Fruit fly (Drosophila melanogaster) whole organism, embryonic: ENCODE measurements around the gene CG42240.

Experiments
- CG13424 ChIP-seq: fragments of 200-800 bp; sonication (Bioruptor generic); optimal IDR thresholded peaks from 2 replicates; lab custom pipeline; 2019; ENCODE audit warnings: missing biosample characterization, mild to moderate bottlenecking, missing genetic modification characterization, moderate library complexity
- CG14441 ChIP-seq: fragments of 200-800 bp; sonication (Bioruptor generic); IDR thresholded peaks from 2 replicates; pipeline ENCODE4 v1.3.6; 2022; ENCODE audit warnings: missing biosample characterization, missing genetic modification characterization
- CG14710 ChIP-seq: fragments of 200-800 bp; sonication (Bioruptor generic); optimal IDR thresholded peaks from 3 replicates; lab custom pipeline; 2019; ENCODE audit warnings: missing biosample characterization, mild to moderate bottlenecking, missing genetic modification characterization, moderate library complexity
- CG1529 ChIP-seq: fragments of 200-800 bp; sonication (Bioruptor generic); optimal IDR thresholded peaks from 3 replicates; lab custom pipeline; 2018; ENCODE audit warnings: missing biosample characterization, missing genetic modification characterization
- CG15696 ChIP-seq: fragments of 200-800 bp; sonication (Bioruptor generic); optimal IDR thresholded peaks from 2 replicates; lab custom pipeline; 2019; ENCODE audit warnings: missing biosample characterization, mild to moderate bottlenecking, missing genetic modification characterization, moderate library complexity
- CG18011 ChIP-seq: fragments of 200-800 bp; sonication (Bioruptor generic); optimal IDR thresholded peaks from 2 replicates; lab custom pipeline; 2017; ENCODE audit warnings: missing biosample characterization, missing genetic modification characterization, mild to moderate bottlenecking, moderate library complexity, missing genotype
- CG2712 ChIP-seq: fragments of 200-800 bp; optimal IDR thresholded peaks from 3 replicates; lab custom pipeline; 2019; ENCODE audit warnings: missing biosample characterization, mild to moderate bottlenecking, missing genetic modification characterization, moderate library complexity
- CG31224 ChIP-seq: fragments of 200-800 bp; sonication (Bioruptor generic); IDR thresholded peaks from 2 replicates; pipeline ENCODE4 v1.3.6; 2022; ENCODE audit warnings: missing biosample characterization, missing genetic modification characterization
- CG3995 ChIP-seq: fragments of 200-800 bp; sonication (Bioruptor generic); optimal IDR thresholded peaks from 3 replicates; lab custom pipeline; 2016; ENCODE audit warnings: missing biosample characterization, missing genetic modification characterization
- CG4282 ChIP-seq: fragments of 200-800 bp; sonication (Bioruptor generic); optimal IDR thresholded peaks from 2 replicates; lab custom pipeline; 2016; ENCODE audit warnings: missing biosample characterization, missing genetic modification characterization
- CG4360 ChIP-seq: fragments of 200-800 bp; sonication (Bioruptor generic); IDR thresholded peaks from 2 replicates; pipeline ENCODE4 v1.3.6; 2022; ENCODE audit warnings: missing biosample characterization, missing genetic modification characterization
- CG4854 ChIP-seq: fragments of 200-800 bp; sonication (Bioruptor generic); optimal IDR thresholded peaks from 2 replicates; lab custom pipeline; 2016; ENCODE audit warnings: missing biosample characterization, missing genetic modification characterization, inconsistent platforms
- CG6854 ChIP-seq: fragments of 200-800 bp; sonication (Bioruptor generic); optimal IDR thresholded peaks from 3 replicates; lab custom pipeline; 2017; ENCODE audit warnings: missing biosample characterization, mild to moderate bottlenecking, missing genetic modification characterization
- CG7963 ChIP-seq: fragments of 200-800 bp; sonication (Bioruptor generic); IDR thresholded peaks from 3 replicates; pipeline ENCODE4 v1.3.6; 2022; ENCODE audit warnings: missing biosample characterization, missing genetic modification characterization; ENCODE audit not compliant: partially characterized antibody
- CG9876 ChIP-seq: fragments of 200-800 bp; sonication (Bioruptor generic); optimal IDR thresholded peaks from 2 replicates; lab custom pipeline; 2016; ENCODE audit warnings: missing biosample characterization, missing genetic modification characterization
- Chrac-16 ChIP-seq: fragments of 200-800 bp; sonication (Bioruptor generic); optimal IDR thresholded peaks from 3 replicates; lab custom pipeline; 2016; ENCODE audit warnings: missing biosample characterization, missing genetic modification characterization
- CkIIα-i1 ChIP-seq: fragments of 200-800 bp; sonication (Bioruptor generic); IDR thresholded peaks from 2 replicates; pipeline ENCODE4 v1.3.6; 2022; ENCODE audit warnings: missing biosample characterization, missing genetic modification characterization
- E2f2 ChIP-seq: fragments of 200-800 bp; sonication (Bioruptor generic); IDR thresholded peaks from 2 replicates; pipeline ENCODE4 v1.3.6; 2022; ENCODE audit warnings: missing biosample characterization, missing genetic modification characterization
- Ets65A ChIP-seq: fragments of 200-800 bp; sonication (Bioruptor generic); peaks from one replicate; lab custom pipeline; 2016; ENCODE audit warnings: missing biosample characterization, missing genetic modification characterization
- Fer3 ChIP-seq: fragments of 200-800 bp; sonication (Bioruptor generic); optimal IDR thresholded peaks from 2 replicates; lab custom pipeline; 2018; ENCODE audit warnings: missing biosample characterization, mild to moderate bottlenecking, missing genetic modification characterization, moderate library complexity
- Gsc ChIP-seq: fragments of 200-800 bp; sonication (Bioruptor generic); IDR thresholded peaks from 2 replicates; pipeline ENCODE4 v1.3.6; 2022; ENCODE audit warnings: missing biosample characterization, missing genetic modification characterization
- Hand ChIP-seq: fragments of 200-800 bp; sonication (Bioruptor generic); optimal IDR thresholded peaks from 2 replicates; lab custom pipeline; 2017; ENCODE audit warnings: mild to moderate bottlenecking, missing biosample characterization, missing genetic modification reagents, missing genetic modification characterization
- HmgD ChIP-seq: fragments of 200-800 bp; sonication (Bioruptor generic); optimal IDR thresholded peaks from 3 replicates; lab custom pipeline; 2016; ENCODE audit warnings: missing biosample characterization, missing genetic modification characterization
- Hr3 ChIP-seq: fragments of 200-800 bp; sonication (Bioruptor generic); optimal IDR thresholded peaks from 3 replicates; lab custom pipeline; 2016; ENCODE audit warnings: missing biosample characterization, missing genetic modification characterization
- Mrtf ChIP-seq: fragments of 200-800 bp; sonication (Bioruptor generic); IDR thresholded peaks from 3 replicates; pipeline ENCODE4 v1.3.6; 2022; ENCODE audit warnings: missing biosample characterization, missing genetic modification characterization
- Side ChIP-seq: fragments of 200-800 bp; sonication (Bioruptor generic); optimal IDR thresholded peaks from 2 replicates; lab custom pipeline; 2016; ENCODE audit warnings: missing biosample characterization, missing genetic modification characterization
- TFAM ChIP-seq: fragments of 200-800 bp; sonication (Bioruptor generic); optimal IDR thresholded peaks from 2 replicates; lab custom pipeline; 2017; ENCODE audit warnings: missing biosample characterization, missing genetic modification characterization, inconsistent platforms
- Usf ChIP-seq: fragments of 200-800 bp; sonication (Bioruptor generic); optimal IDR thresholded peaks from 2 replicates; lab custom pipeline; 2017; ENCODE audit warnings: missing genotype, missing biosample characterization, missing genetic modification characterization
- Xrp1 ChIP-seq: fragments of 200-800 bp; sonication (Bioruptor generic); IDR thresholded peaks from 2 replicates; pipeline ENCODE4 v1.3.6; 2022; ENCODE audit warnings: missing biosample characterization, missing genetic modification characterization
- ase ChIP-seq: fragments of 200-800 bp; sonication (Bioruptor generic); IDR thresholded peaks from 3 replicates; pipeline ENCODE4 v1.3.6; 2022; ENCODE audit warnings: missing biosample characterization, missing genetic modification characterization
- cad ChIP-seq: fragments of >200 bp; optimal IDR thresholded peaks from 2 replicates; lab custom pipeline; 2017; ENCODE audit warnings: missing biosample characterization, missing genetic modification characterization
- cas ChIP-seq: fragments of 200-800 bp; sonication (Bioruptor generic); IDR thresholded peaks from 2 replicates; pipeline ENCODE4 v1.3.6; 2022; ENCODE audit warnings: missing biosample characterization, missing genetic modification characterization
- caup ChIP-seq: fragments of 200-800 bp; sonication (Bioruptor generic); optimal IDR thresholded peaks from 3 replicates; lab custom pipeline; 2017; ENCODE audit warnings: missing biosample characterization, mild to moderate bottlenecking, missing genetic modification characterization, moderate library complexity; ENCODE audit not compliant: severe bottlenecking
- dm ChIP-seq: fragments of 200-800 bp; sonication (Bioruptor generic); optimal IDR thresholded peaks from 3 replicates; lab custom pipeline; 2016; ENCODE audit warnings: missing biosample characterization, missing genetic modification characterization
- fd64A ChIP-seq: fragments of 200-800 bp; sonication (Bioruptor generic); optimal IDR thresholded peaks from 3 replicates; lab custom pipeline; 2018; ENCODE audit warnings: missing biosample characterization, mild to moderate bottlenecking, missing genetic modification characterization
- grn ChIP-seq: fragments of 200-800 bp; sonication (Bioruptor generic); optimal IDR thresholded peaks from 3 replicates; lab custom pipeline; 2017; ENCODE audit warnings: missing biosample characterization, missing genetic modification characterization
- h ChIP-seq: fragments of >200 bp; optimal IDR thresholded peaks from 2 replicates; lab custom pipeline; 2017
- jumu ChIP-seq: fragments of 200-800 bp; sonication (Bioruptor generic); optimal IDR thresholded peaks from 3 replicates; lab custom pipeline; 2016; ENCODE audit warnings: missing biosample characterization, missing genetic modification characterization
- klu ChIP-seq: fragments of 200-800 bp; sonication (Bioruptor generic); IDR thresholded peaks from 2 replicates; pipeline ENCODE4 v1.3.6; 2022; ENCODE audit warnings: missing biosample characterization, missing genetic modification characterization
- mam ChIP-seq: fragments of 200-800 bp; sonication (Bioruptor generic); optimal IDR thresholded peaks from 3 replicates; lab custom pipeline; 2016; ENCODE audit warnings: missing biosample characterization, missing genetic modification characterization
- nmo ChIP-seq: fragments of 200-800 bp; sonication (Bioruptor generic); optimal IDR thresholded peaks from 2 replicates; lab custom pipeline; 2018; ENCODE audit warnings: missing biosample characterization, mild to moderate bottlenecking, missing genetic modification characterization, moderate library complexity
- nom ChIP-seq: fragments of 200-800 bp; sonication (Bioruptor generic); optimal IDR thresholded peaks from 2 replicates; lab custom pipeline; 2017; ENCODE audit warnings: missing biosample characterization, missing genetic modification characterization, mild to moderate bottlenecking, moderate library complexity, missing genetic modification reagents
- oc ChIP-seq: fragments of 200-800 bp; sonication (Bioruptor generic); optimal IDR thresholded peaks from 2 replicates; lab custom pipeline; 2018; ENCODE audit warnings: missing biosample characterization, mild to moderate bottlenecking, missing genetic modification characterization, moderate library complexity
- schlank ChIP-seq: fragments of 200-800 bp; sonication (Bioruptor generic); optimal IDR thresholded peaks from 2 replicates; lab custom pipeline; 2018; ENCODE audit warnings: missing biosample characterization, mild to moderate bottlenecking, missing genetic modification characterization
- sd ChIP-seq: fragments of 200-800 bp; sonication (Bioruptor generic); optimal IDR thresholded peaks from 3 replicates; lab custom pipeline; 2018; ENCODE audit warnings: missing biosample characterization, mild to moderate bottlenecking, missing genetic modification characterization, moderate library complexity
- sens-2 ChIP-seq: fragments of 200-800 bp; sonication (Bioruptor generic); IDR thresholded peaks from 2 replicates; pipeline ENCODE4 v1.3.6; 2022; ENCODE audit warnings: missing biosample characterization, missing genetic modification characterization
- sob ChIP-seq: fragments of 200-800 bp; sonication (Bioruptor generic); IDR thresholded peaks from 2 replicates; pipeline ENCODE4 v1.3.6; 2022; ENCODE audit warnings: missing biosample characterization, missing genetic modification characterization
- sug ChIP-seq: fragments of 200-800 bp; optimal IDR thresholded peaks from 2 replicates; lab custom pipeline; 2019; ENCODE audit warnings: missing biosample characterization, mild to moderate bottlenecking, missing genetic modification characterization, moderate library complexity
- tap ChIP-seq: fragments of 200-800 bp; optimal IDR thresholded peaks from 3 replicates; lab custom pipeline; 2019; ENCODE audit warnings: missing biosample characterization, mild to moderate bottlenecking, missing genetic modification characterization, moderate library complexity
- twi ChIP-seq: fragments of 200-800 bp; optimal IDR thresholded peaks from 2 replicates; lab custom pipeline; 2019; ENCODE audit warnings: missing biosample characterization, mild to moderate bottlenecking, missing genetic modification characterization, moderate library complexity
- usp ChIP-seq: fragments of >200 bp; optimal IDR thresholded peaks from 2 replicates; lab custom pipeline; 2017; ENCODE audit warnings: missing biosample characterization, missing genetic modification characterization
- zf30C ChIP-seq: fragments of 200-800 bp; sonication (Bioruptor generic); optimal IDR thresholded peaks from 3 replicates; lab custom pipeline; 2018; ENCODE audit warnings: missing biosample characterization, mild to moderate bottlenecking, missing genetic modification characterization

CG42240 gene

DNA sequence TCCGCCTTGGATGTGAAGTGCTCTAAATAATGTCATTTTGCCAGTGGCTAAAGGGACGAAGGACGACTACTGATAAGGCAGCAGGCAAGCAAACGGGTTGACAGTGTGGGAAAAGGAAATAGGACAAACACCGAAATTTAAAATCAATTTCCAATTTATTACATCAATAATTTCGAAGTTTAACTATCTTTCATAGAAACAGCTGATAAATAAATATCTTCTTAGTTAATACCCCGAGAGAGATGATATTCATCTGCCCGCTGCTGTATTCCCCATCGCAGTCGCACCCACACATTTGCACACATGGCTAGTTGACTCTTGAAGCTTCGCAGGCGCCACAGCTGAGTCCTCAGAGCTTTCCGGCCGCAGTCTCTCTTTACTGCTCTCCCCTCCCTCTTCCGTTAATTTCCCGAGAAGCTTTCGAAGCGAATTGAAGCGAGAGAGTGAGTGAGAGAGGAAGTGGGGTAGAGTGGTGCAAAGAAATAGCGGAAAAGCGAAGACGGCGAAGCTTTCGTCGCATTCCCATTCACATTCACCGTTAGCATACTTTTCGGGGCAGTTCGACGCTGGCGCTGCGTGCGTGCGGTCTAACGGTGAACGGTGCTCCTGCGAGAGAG is 13.7 kb upstream of the CG42240 start (continued):
- TF ChIP-seq Side (no peak), klu (0 out of 2 replicates have a peak, but pooled peaks have one; percentile 30), zf30C (GFP tag; lab: Kevin White, UChicago) (no peak), CG4360 (GFP tag; lab: Robert Waterston, UW) (no peak), CG2712 (tag; lab: Kevin White, UChicago) (no peak), Fer3 (tag; lab: Kevin White, UChicago) (peak; percentile 70), CG7963 (GFP tag; lab: Robert Waterston, UW) (no peak), usp (no peak), CG3995 (GFP tag; lab: Kevin White, UChicago) (peak; percentile 7), nom (no peak), Hr3 (GFP tag; lab: Kevin White, UChicago) (peak; percentile 28), cad (GFP tag; lab: Kevin White, UChicago) (no peak), sd (tag; lab: Kevin White, UChicago) (no peak), Ets65A (peak; percentile 43), CkIIα-i1 (no peak), CG31224 (peak; percentile 57; the same call in 1 of the 2 replicates), dm (GFP tag; lab: Kevin White, UChicago) (no peak), nmo (GFP tag; lab: Kevin White, UChicago) (peak; percentile 43), CG4854 (GFP tag; lab: Kevin White, UChicago) (no peak), CG6854 (GFP tag; lab: Kevin White, UChicago) (peak; percentile 63), CG18011 (GFP tag; lab: Kevin White, UChicago) (no peak), twi (tag; lab: Kevin White, UChicago) (no peak), h (lab: Kevin White, UChicago) (no peak), grn (GFP tag; lab: Kevin White, UChicago) (no peak), caup (GFP tag; lab: Kevin White, UChicago) (peak; percentile 75), HmgD (no peak), sob (peak; percentile 74), oc (tag; lab: Kevin White, UChicago) (no peak), CG15696 (tag; lab: Kevin White, UChicago) (no peak), jumu (GFP tag; lab: Kevin White, UChicago) (peak; percentile 20), cas (no peak), tap (tag; lab: Kevin White, UChicago) (peak; percentile 53), Hand (peak; percentile 79), CG14710 (tag; lab: Kevin White, UChicago) (peak; percentile 13), CG9876 (GFP tag; lab: Kevin White, UChicago) (no peak), CG13424 (tag; lab: Kevin White, UChicago) (peak; percentile 66), Gsc (GFP tag; lab: Robert Waterston, UW) (no peak), sug (tag; lab: Kevin White, UChicago) (no peak), Usf (GFP tag; lab: Kevin White, UChicago) (no peak), TFAM (GFP tag; lab: Kevin White, UChicago) (no peak), CG4282 (GFP tag; lab: Kevin White, UChicago) (no peak), CG1529 (GFP tag; lab: Kevin White, UChicago) (peak; percentile 0), fd64A (GFP tag; lab: Kevin White, UChicago) (no peak), ase (GFP tag; lab: Robert Waterston, UW) (peak; percentile 56; the same call in 2 of the 3 replicates), CG14441 (peak; percentile 67), schlank (tag; lab: Kevin White, UChicago) (peak; percentile 49), Mrtf (GFP tag; lab: Robert Waterston, UW) (peak; percentile 72), Chrac-16 (GFP tag; lab: Kevin White, UChicago) (peak; percentile 18), E2f2 (GFP tag; lab: Robert Waterston, UW) (peak; percentile 42; the same call in 1 of the 2 replicates), mam (GFP tag; lab: Kevin White, UChicago) (peak; percentile 31), Xrp1 (GFP tag; lab: Robert Waterston, UW) (peak; percentile 70), sens-2 (GFP tag; lab: Robert Waterston, UW) (peak; percentile 56)
